Worm (Caenorhabditis elegans): Measurements from ENCODE around the gene F26G1.15.

Gene F26G1.15

ce11 chrII:4766284-4766683 lies 23.8 kb upstream of the F26G1.15 start, which contains the start of gene ttm-2:
ttm-2 (minus strand) TSS chrII:4766384.
- no peak for TF ChIP-seq lin-39 (tag; optimal IDR thresholded peaks at IDR 0.05)
- TF ChIP-seq nhr-67 (tag; optimal IDR thresholded peaks at IDR 0.05), result no peak
- no peak for TF ChIP-seq unc-39 (tag; optimal IDR thresholded peaks at IDR 0.05)
- no peak for TF ChIP-seq fkh-2 (tag; optimal IDR thresholded peaks at IDR 0.05)
- no peak for TF ChIP-seq ZK546.5 (tag; optimal IDR thresholded peaks at IDR 0.05)
- no peak for TF ChIP-seq nhr-237 (tag; optimal IDR thresholded peaks at IDR 0.05)
- TF ChIP-seq hmg-11 (tag; optimal IDR thresholded peaks at IDR 0.05), result no peak
- no peak for TF ChIP-seq unc-62 (GFP tag; optimal IDR thresholded peaks at IDR 0.05)
- TF ChIP-seq nhr-28 (tag; optimal IDR thresholded peaks at IDR 0.05), result no peak
- TF ChIP-seq nhr-11 (tag; optimal IDR thresholded peaks at IDR 0.05), result no peak
- TF ChIP-seq fkh-10 (GFP tag; optimal IDR thresholded peaks at IDR 0.05), result no peak
- no peak for TF ChIP-seq pha-4 (tag; optimal IDR thresholded peaks at IDR 0.05)
- no peak for TF ChIP-seq sea-2 (GFP tag; optimal IDR thresholded peaks at IDR 0.05)
- TF ChIP-seq egl-27 (tag; optimal IDR thresholded peaks at IDR 0.05), result no peak
- TF ChIP-seq ceh-16 (tag; optimal IDR thresholded peaks at IDR 0.05), result no peak
- TF ChIP-seq zag-1 (tag; optimal IDR thresholded peaks at IDR 0.05), result no peak
- no peak for TF ChIP-seq nhr-12 (tag; optimal IDR thresholded peaks at IDR 0.05)

ce11 chrII:4767612-4768011 lies 22.5 kb upstream of the F26G1.15 start:
- TF ChIP-seq ztf-4 (tag; optimal IDR thresholded peaks at IDR 0.05) (no peak), aly-2 (tag; optimal IDR thresholded peaks at IDR 0.05) (no peak), zag-1 (tag; optimal IDR thresholded peaks at IDR 0.05) (no peak), ceh-28 (tag; optimal IDR thresholded peaks at IDR 0.05) (peak; percentile 27), nhr-25 (tag; optimal IDR thresholded peaks at IDR 0.05) (peak; percentile 60), snpc-4 (tag; optimal IDR thresholded peaks at IDR 0.05) (no peak), nhr-28 (tag; optimal IDR thresholded peaks at IDR 0.05) (no peak), elt-2 (tag; optimal IDR thresholded peaks at IDR 0.05) (no peak), fkh-2 (tag; optimal IDR thresholded peaks at IDR 0.05) (no peak), lin-15B (tag; optimal IDR thresholded peaks at IDR 0.05) (no peak), nhr-23 (tag; optimal IDR thresholded peaks at IDR 0.05) (peak; percentile 35), sea-2 (GFP tag; optimal IDR thresholded peaks at IDR 0.05) (no peak), egl-27 (tag; optimal IDR thresholded peaks at IDR 0.05) (no peak)

ce11 chrII:4769096-4769495 lies 21.0 kb upstream of the F26G1.15 start:
- TF ChIP-seq daf-12 (tag; optimal IDR thresholded peaks at IDR 0.05) (no peak), fkh-2 (tag; optimal IDR thresholded peaks at IDR 0.05) (no peak), elt-1 (tag; optimal IDR thresholded peaks at IDR 0.05) (no peak), nhr-67 (tag; optimal IDR thresholded peaks at IDR 0.05) (no peak), ztf-11 (tag; optimal IDR thresholded peaks at IDR 0.05) (no peak), ceh-28 (tag; optimal IDR thresholded peaks at IDR 0.05) (no peak), zag-1 (tag; optimal IDR thresholded peaks at IDR 0.05) (no peak), nhr-12 (tag; optimal IDR thresholded peaks at IDR 0.05) (no peak), pha-4 (tag; optimal IDR thresholded peaks at IDR 0.05) (peak; percentile 46), tbx-2 (tag; optimal IDR thresholded peaks at IDR 0.05) (no peak), jun-1 (tag; optimal IDR thresholded peaks at IDR 0.05) (peak; percentile 39), ceh-9 (tag; optimal IDR thresholded peaks at IDR 0.05) (no peak), lin-39 (tag; optimal IDR thresholded peaks at IDR 0.05) (no peak), ama-1 (optimal IDR thresholded peaks at IDR 0.05) (no peak), unc-39 (tag; optimal IDR thresholded peaks at IDR 0.05) (no peak), egl-5 (tag; optimal IDR thresholded peaks at IDR 0.05) (no peak), pqm-1 (tag; optimal IDR thresholded peaks at IDR 0.05) (no peak), nhr-43 (tag; optimal IDR thresholded peaks at IDR 0.05; ENCODE audit: poor library complexity, severe bottlenecking) (no peak), ztf-4 (tag; optimal IDR thresholded peaks at IDR 0.05) (no peak), nhr-28 (tag; optimal IDR thresholded peaks at IDR 0.05) (no peak), nhr-25 (tag; optimal IDR thresholded peaks at IDR 0.05) (peak; percentile 59), elt-2 (tag; optimal IDR thresholded peaks at IDR 0.05) (peak; percentile 87), ceh-82 (tag; optimal IDR thresholded peaks at IDR 0.05) (no peak), nhr-76 (tag; optimal IDR thresholded peaks at IDR 0.05) (no peak), snpc-4 (tag; optimal IDR thresholded peaks at IDR 0.05) (no peak), aly-2 (tag; optimal IDR thresholded peaks at IDR 0.05) (no peak), nhr-23 (tag; optimal IDR thresholded peaks at IDR 0.05) (peak; percentile 62), nhr-11 (tag; optimal IDR thresholded peaks at IDR 0.05) (no peak), mml-1 (tag; optimal IDR thresholded peaks at IDR 0.05) (no peak), R02D3.7 (tag; optimal IDR thresholded peaks at IDR 0.05) (no peak), lsy-12 (tag; optimal IDR thresholded peaks at IDR 0.05) (no peak), nhr-77 (tag; optimal IDR thresholded peaks at IDR 0.05) (no peak)
